Fruit fly (Drosophila melanogaster): ENCODE measurements around the gene primo-1.
A peak's percentile ranks its signal among the peaks of the same experiment; 100 is the strongest.

primo-1 gene

DNA sequence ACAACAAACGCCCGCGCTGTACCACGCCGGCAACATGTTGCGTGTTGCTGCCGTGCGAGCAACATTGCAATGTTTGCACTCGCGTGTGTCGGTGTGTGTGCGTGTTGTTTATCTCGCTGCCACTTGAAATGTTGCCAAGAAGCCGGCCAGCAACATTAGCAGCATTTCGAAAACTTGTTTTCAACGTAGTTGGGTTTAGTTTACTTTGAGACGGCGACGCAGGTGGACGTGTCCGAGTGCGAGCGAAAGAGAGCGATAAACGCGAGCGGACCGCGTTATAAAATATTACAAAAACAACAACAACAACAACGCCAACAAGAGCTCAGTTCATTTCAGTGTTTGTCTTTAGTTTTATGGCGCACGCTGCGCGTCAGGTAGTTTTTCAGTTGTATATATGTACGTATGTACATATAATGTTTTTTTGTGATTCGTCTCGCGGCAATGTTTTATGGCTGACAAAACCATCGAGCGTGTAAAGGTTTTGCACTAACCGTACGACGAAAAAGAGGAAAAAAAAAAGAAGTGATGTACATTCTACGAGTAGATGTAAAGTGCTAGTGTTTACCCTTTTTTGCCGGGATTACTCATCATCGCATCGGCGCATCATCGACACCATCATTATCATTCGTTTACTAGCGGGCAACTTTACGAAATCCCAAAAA, 3.5 kb upstream of the primo-1 start, which contains the start of gene kmr (continued):
- no peak for TF ChIP-seq tup (GFP tag; optimal IDR thresholded peaks at IDR 0.05)
- no peak for TF ChIP-seq chn (GFP tag; optimal IDR thresholded peaks at IDR 0.05)
- peak; percentile 73 for TF ChIP-seq wek (GFP tag; optimal IDR thresholded peaks at IDR 0.05)
- TF ChIP-seq CG12299 (tag; optimal IDR thresholded peaks at IDR 0.05), result peak; percentile 56
- TF ChIP-seq CG8359 (GFP tag; optimal IDR thresholded peaks at IDR 0.05; ENCODE audit: borderline replicate concordance), result peak; percentile 22
- TF ChIP-seq crol (GFP tag; IDR thresholded peaks at IDR 0.05), result no peak
- TF ChIP-seq HLHmδ (GFP tag; optimal IDR thresholded peaks at IDR 0.05), result peak; percentile 79
- no peak for TF ChIP-seq usp (GFP tag; optimal IDR thresholded peaks at IDR 0.05)
- TF ChIP-seq ham (GFP tag; IDR thresholded peaks at IDR 0.05), result no peak
- TF ChIP-seq CG7786 (GFP tag; optimal IDR thresholded peaks at IDR 0.05), result no peak
- peak; percentile 19 for TF ChIP-seq CG7271 (tag; optimal IDR thresholded peaks at IDR 0.05)
- peak; percentile 54 for TF ChIP-seq Max (GFP tag; optimal IDR thresholded peaks at IDR 0.05)
- TF ChIP-seq Trl (optimal IDR thresholded peaks at IDR 0.05), result no peak
- TF ChIP-seq Trl (GFP tag; optimal IDR thresholded peaks at IDR 0.05), result peak; percentile 42
- no peak for TF ChIP-seq HmgD (GFP tag; optimal IDR thresholded peaks at IDR 0.05)
- peak; percentile 64 for TF ChIP-seq Nf-YC (tag; optimal IDR thresholded peaks at IDR 0.05)
- TF ChIP-seq CG10654 (GFP tag; optimal IDR thresholded peaks at IDR 0.05), result no peak
- no peak for TF ChIP-seq CG32772 (GFP tag; IDR thresholded peaks at IDR 0.05)
- TF ChIP-seq hth (optimal IDR thresholded peaks at IDR 0.05), result no peak
- TF ChIP-seq CG4404 (GFP tag; IDR thresholded peaks at IDR 0.05), result no peak
- TF ChIP-seq pros (GFP tag; optimal IDR thresholded peaks at IDR 0.05), result peak; percentile 72
- TF ChIP-seq bigmax (GFP tag; optimal IDR thresholded peaks at IDR 0.05), result peak; percentile 9
- TF ChIP-seq seq (GFP tag; IDR thresholded peaks at IDR 0.05), result no peak
- TF ChIP-seq gro (GFP tag; optimal IDR thresholded peaks at IDR 0.05), result peak; percentile 81
- TF ChIP-seq H15 (GFP tag; IDR thresholded peaks at IDR 0.05), result no peak
- peak; percentile 56; the same call in 2 of the 3 replicates for TF ChIP-seq CG34224 (GFP tag; IDR thresholded peaks at IDR 0.05; ENCODE audit: partially characterized antibody)
- no peak for TF ChIP-seq CG31224 (GFP tag; IDR thresholded peaks at IDR 0.05)
- TF ChIP-seq jigr1 (GFP tag; IDR thresholded peaks at IDR 0.05), result no peak
- peak; percentile 64 for TF ChIP-seq CG12071 (GFP tag; optimal IDR thresholded peaks at IDR 0.05)
- TF ChIP-seq CG2129 (GFP tag; IDR thresholded peaks at IDR 0.05; ENCODE audit: partially characterized antibody), result no peak
- TF ChIP-seq CG2116 (GFP tag; optimal IDR thresholded peaks at IDR 0.05), result peak; percentile 19
- 0 out of 2 replicates have a peak, but pooled peaks have one; percentile 14 for TF ChIP-seq inv (GFP tag; IDR thresholded peaks at IDR 0.05; ENCODE audit: partially characterized antibody)
- TF ChIP-seq Dp (GFP tag; optimal IDR thresholded peaks at IDR 0.05), result no peak
- TF ChIP-seq h (optimal IDR thresholded peaks at IDR 0.05), result no peak
- TF ChIP-seq CG18011 (GFP tag; optimal IDR thresholded peaks at IDR 0.05), result no peak
- 0 out of 4 replicates have a peak, but pooled peaks have one; percentile 16 for TF ChIP-seq Dll (GFP tag; IDR thresholded peaks at IDR 0.05; ENCODE audit: partially characterized antibody)
- TF ChIP-seq stc (GFP tag; IDR thresholded peaks at IDR 0.05), result peak; percentile 60; the same call in 1 of the 2 replicates
- TF ChIP-seq nau (GFP tag; optimal IDR thresholded peaks at IDR 0.05), result peak; percentile 72
- no peak for TF ChIP-seq CG3726 (GFP tag; IDR thresholded peaks at IDR 0.05)
- no peak for TF ChIP-seq Ravus (GFP tag; IDR thresholded peaks at IDR 0.05)
- TF ChIP-seq yki (optimal IDR thresholded peaks at IDR 0.05), result no peak
- no peak for TF ChIP-seq CG11085 (GFP tag; IDR thresholded peaks at IDR 0.05)
- no peak for TF ChIP-seq CG18262 (tag; optimal IDR thresholded peaks at IDR 0.05)
- TF ChIP-seq CG2120 (GFP tag; optimal IDR thresholded peaks at IDR 0.05), result no peak
- TF ChIP-seq CG7745 (tag; optimal IDR thresholded peaks at IDR 0.05), result no peak
- peak; percentile 63 for TF ChIP-seq sug (tag; optimal IDR thresholded peaks at IDR 0.05)
- TF ChIP-seq Xrp1 (GFP tag; IDR thresholded peaks at IDR 0.05), result no peak; the same call in 1 of the 2 replicates
- no peak for TF ChIP-seq fd64A (GFP tag; optimal IDR thresholded peaks at IDR 0.05)
- peak; percentile 59 for TF ChIP-seq caup (GFP tag; optimal IDR thresholded peaks at IDR 0.05; ENCODE audit: severe bottlenecking)
- no peak for TF ChIP-seq Neu2 (GFP tag; optimal IDR thresholded peaks at IDR 0.05; ENCODE audit: borderline replicate concordance)
- peak; percentile 9 for TF ChIP-seq vfl (GFP tag; optimal IDR thresholded peaks at IDR 0.05)
